Worm (Caenorhabditis elegans) whole organism, L2 larva: ENCODE measurements around the gene cyk-3.

Experiments used
- alr-1 ChIP-seq: fragments of 150-350 bp; optimal IDR thresholded peaks from 2 replicates; lab custom pipeline; 2014; ENCODE audit warnings: missing biosample characterization, missing genetic modification characterization
- lin-11 ChIP-seq: fragments of 150-350 bp; sonication (generic microtip); optimal IDR thresholded peaks from 2 replicates; lab custom pipeline; 2014; ENCODE audit warnings: missing biosample characterization, missing genetic modification characterization, inconsistent platforms, mixed read lengths
- nhr-10 ChIP-seq: sonication (generic microtip); optimal IDR thresholded peaks from 2 replicates; lab custom pipeline; 2017; ENCODE audit warnings: missing biosample characterization, missing genetic modification characterization
- nhr-23 ChIP-seq: fragments of 150-350 bp; optimal IDR thresholded peaks from 2 replicates; lab custom pipeline; 2014; ENCODE audit warnings: missing biosample characterization, missing genetic modification reagents, missing genetic modification characterization
- sem-4 ChIP-seq: fragments of 150-350 bp; optimal IDR thresholded peaks from 2 replicates; lab custom pipeline; 2014; ENCODE audit warnings: missing biosample characterization, missing genetic modification reagents, missing genetic modification characterization
- sma-3 ChIP-seq: sonication (generic microtip); optimal IDR thresholded peaks from 2 replicates; lab custom pipeline; 2016; ENCODE audit warnings: missing genetic modification reagents, missing genetic modification characterization, missing compliant biosample characterization
- snpc-4 ChIP-seq: fragments of 150-350 bp; optimal IDR thresholded peaks from 2 replicates; lab custom pipeline; 2014; ENCODE audit warnings: missing biosample characterization, missing genetic modification characterization
- unc-62 ChIP-seq: fragments of 150-350 bp; optimal IDR thresholded peaks from 2 replicates; lab custom pipeline; 2014; ENCODE audit warnings: missing biosample characterization, missing genetic modification reagents, missing genetic modification characterization
- zag-1 ChIP-seq: fragments of 150-350 bp; optimal IDR thresholded peaks from 2 replicates; lab custom pipeline; 2014; ENCODE audit warnings: missing biosample characterization, missing genetic modification characterization

DNA sequence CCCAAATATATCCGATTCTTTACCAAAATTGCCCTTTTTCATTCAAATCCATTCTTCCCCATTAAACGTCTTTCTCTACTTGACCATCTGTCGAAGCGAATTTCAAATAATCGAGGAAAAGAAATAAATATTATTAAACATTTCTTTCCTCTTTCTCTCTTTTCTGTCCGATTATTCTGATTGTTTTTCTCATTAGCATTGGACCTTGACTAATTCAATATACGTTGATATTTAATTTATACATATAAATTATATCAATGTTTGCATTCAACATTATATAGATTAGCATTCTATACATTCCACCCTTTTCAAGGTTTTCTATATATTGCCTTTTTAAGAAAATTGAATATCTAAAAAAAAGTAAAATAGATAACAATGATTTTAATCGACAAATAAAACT, 53.0 kb downstream of the cyk-3 start:
- TF ChIP-seq sem-4 (tag; lab: Kevin White, UChicago) (no peak), snpc-4 (no peak), nhr-10 (tag; lab: Kevin White, UChicago) (no peak), sma-3 (GFP tag; lab: Kevin White, UChicago) (no peak), zag-1 (tag; lab: Kevin White, UChicago) (no peak), lin-11 (tag; lab: Kevin White, UChicago) (no peak), alr-1 (tag; lab: Kevin White, UChicago) (no peak), unc-62 (GFP tag; lab: Kevin White, UChicago) (no peak), nhr-23 (tag; lab: Kevin White, UChicago) (no peak)
